Worm (Caenorhabditis elegans) whole organism, L1 larva: ENCODE results near the gene T20B3.1.

ENCODE experiments used
- fkh-10 ChIP-seq: sonication (generic microtip); optimal IDR thresholded peaks from 2 replicates; lab custom pipeline; 2017; ENCODE audit warnings: missing biosample characterization, missing genetic modification reagents, missing genetic modification characterization
- fos-1 ChIP-seq: fragments of 150-350 bp; optimal IDR thresholded peaks from 2 replicates; lab custom pipeline; 2014; ENCODE audit warnings: missing biosample characterization, missing genetic modification characterization
- lin-39 ChIP-seq: fragments of 150-350 bp; optimal IDR thresholded peaks from 2 replicates; lab custom pipeline; 2014; ENCODE audit warnings: missing biosample characterization, missing genetic modification reagents, missing genetic modification characterization
- nhr-28 ChIP-seq: fragments of 150-350 bp; optimal IDR thresholded peaks from 2 replicates; lab custom pipeline; 2014; ENCODE audit warnings: missing biosample characterization, missing genetic modification characterization
- unc-62 ChIP-seq: fragments of 150-350 bp; optimal IDR thresholded peaks from 2 replicates; lab custom pipeline; 2014; ENCODE audit warnings: missing biosample characterization, missing genetic modification reagents, missing genetic modification characterization
- unc-98 ChIP-seq: fragments of 200-800 bp; sonication (Bioruptor generic); IDR thresholded peaks from 2 replicates; pipeline ENCODE4 v1.3.6; 2022; ENCODE audit warnings: missing genetic modification characterization, missing compliant biosample characterization

ce11 chrV:16800484-16800883, 14.9 kb upstream of the T20B3.1 start:
- no peak for TF ChIP-seq unc-62
- no peak for TF ChIP-seq fkh-10 (GFP tag; lab: Kevin White, UChicago)
- no peak for TF ChIP-seq lin-39 (tag; lab: Kevin White, UChicago)
- no peak for TF ChIP-seq nhr-28 (tag; lab: Kevin White, UChicago)
- TF ChIP-seq unc-98, result no peak
- TF ChIP-seq fos-1 (tag; lab: Kevin White, UChicago), result no peak
